Fruit fly (Drosophila melanogaster) whole organism, embryonic: ENCODE measurements around the gene Ms.

ENCODE experiments used
- BEAF-32 ChIP-seq: fragments of 200-800 bp; sonication (Bioruptor generic); optimal IDR thresholded peaks from 3 replicates; lab custom pipeline; 2017; ENCODE audit warnings: missing biosample characterization, missing genetic modification characterization, mild to moderate bottlenecking, moderate library complexity, missing genetic modification reagents
- CG11247 ChIP-seq: fragments of 200-800 bp; sonication (Bioruptor generic); IDR thresholded peaks from 2 replicates; pipeline ENCODE4 v1.3.6; 2022; ENCODE audit warnings: missing biosample characterization, missing genetic modification characterization
- CG11723 ChIP-seq: fragments of 200-800 bp; sonication (Bioruptor generic); optimal IDR thresholded peaks from 2 replicates; lab custom pipeline; 2017; ENCODE audit warnings: missing biosample characterization, mild to moderate bottlenecking, missing genetic modification characterization
- CG14050 ChIP-seq: fragments of 200-800 bp; sonication (Bioruptor generic); IDR thresholded peaks from 3 replicates; pipeline ENCODE4 v1.3.6; 2022; ENCODE audit warnings: missing biosample characterization, missing genetic modification characterization
- CG15073 ChIP-seq: fragments of 200-800 bp; sonication (Bioruptor generic); optimal IDR thresholded peaks from 2 replicates; lab custom pipeline; 2016; ENCODE audit warnings: missing biosample characterization, missing genetic modification characterization
- CG15269 ChIP-seq: fragments of 200-800 bp; sonication (Bioruptor generic); optimal IDR thresholded peaks from 2 replicates; lab custom pipeline; 2018; ENCODE audit warnings: missing biosample characterization, mild to moderate bottlenecking, missing genetic modification characterization, moderate library complexity
- CG18764 ChIP-seq: fragments of 200-800 bp; sonication (Bioruptor generic); optimal IDR thresholded peaks from 3 replicates; lab custom pipeline; 2016; ENCODE audit warnings: missing biosample characterization, missing genetic modification characterization
- CG2129 ChIP-seq: fragments of 200-800 bp; sonication (Bioruptor generic); IDR thresholded peaks from 2 replicates; pipeline ENCODE4 v1.3.6; 2022; ENCODE audit warnings: missing biosample characterization, missing genetic modification characterization; ENCODE audit not compliant: partially characterized antibody
- CG31441 ChIP-seq: fragments of 200-800 bp; sonication (Bioruptor generic); IDR thresholded peaks from 2 replicates; pipeline ENCODE4 v1.3.6; 2022; ENCODE audit warnings: missing biosample characterization, missing genetic modification characterization
- CG3281 ChIP-seq: fragments of 200-800 bp; sonication (Bioruptor generic); optimal IDR thresholded peaks from 3 replicates; lab custom pipeline; 2017; ENCODE audit warnings: missing biosample characterization, mild to moderate bottlenecking, missing genetic modification characterization
- CG3995 ChIP-seq: fragments of 200-800 bp; sonication (Bioruptor generic); optimal IDR thresholded peaks from 3 replicates; lab custom pipeline; 2016; ENCODE audit warnings: missing biosample characterization, missing genetic modification characterization
- CG6254 ChIP-seq: fragments of 200-800 bp; sonication (Bioruptor generic); optimal IDR thresholded peaks from 3 replicates; lab custom pipeline; 2017; ENCODE audit warnings: mild to moderate bottlenecking, missing biosample characterization, missing genetic modification reagents, missing genetic modification characterization
- CG6765 ChIP-seq: fragments of 200-800 bp; sonication (Bioruptor generic); optimal IDR thresholded peaks from 3 replicates; lab custom pipeline; 2017; ENCODE audit warnings: missing biosample characterization, mild to moderate bottlenecking, missing genetic modification characterization
- CG7357 ChIP-seq: fragments of 200-800 bp; sonication (Bioruptor generic); IDR thresholded peaks from 3 replicates; pipeline ENCODE4 v1.3.6; 2022; ENCODE audit warnings: missing biosample characterization, missing genetic modification characterization
- CG8359 ChIP-seq: fragments of 200-800 bp; sonication (Bioruptor generic); optimal IDR thresholded peaks from 2 replicates; lab custom pipeline; 2017; ENCODE audit warnings: missing biosample characterization, mild to moderate bottlenecking, missing genetic modification characterization, borderline replicate concordance
- CG8944 ChIP-seq: fragments of 200-800 bp; sonication (Bioruptor generic); optimal IDR thresholded peaks from 3 replicates; lab custom pipeline; 2016; ENCODE audit warnings: missing biosample characterization, missing genetic modification characterization
- CHES-1-like ChIP-seq: fragments of 200-800 bp; sonication (Bioruptor generic); optimal IDR thresholded peaks from 2 replicates; lab custom pipeline; 2016; ENCODE audit warnings: missing biosample characterization, missing genetic modification characterization
- Dfd ChIP-seq, 2 experiments: fragments of >200 bp; optimal IDR thresholded peaks; 2 replicates each; lab custom pipeline; 2017; ENCODE audit warnings: missing biosample characterization in 2 of 2, missing genetic modification characterization in 2 of 2
- Doc2 ChIP-seq: fragments of 200-800 bp; sonication (Bioruptor generic); IDR thresholded peaks from 2 replicates; pipeline ENCODE4 v1.3.6; 2022; ENCODE audit warnings: missing biosample characterization, missing genetic modification characterization
- E2f2 ChIP-seq: fragments of 200-800 bp; sonication (Bioruptor generic); IDR thresholded peaks from 2 replicates; pipeline ENCODE4 v1.3.6; 2022; ENCODE audit warnings: missing biosample characterization, missing genetic modification characterization
- ERR ChIP-seq: fragments of 200-800 bp; sonication (Bioruptor generic); optimal IDR thresholded peaks from 2 replicates; lab custom pipeline; 2016; ENCODE audit warnings: missing biosample characterization, missing genetic modification characterization
- Hand ChIP-seq: fragments of 200-800 bp; sonication (Bioruptor generic); optimal IDR thresholded peaks from 2 replicates; lab custom pipeline; 2017; ENCODE audit warnings: mild to moderate bottlenecking, missing biosample characterization, missing genetic modification reagents, missing genetic modification characterization
- Lhr ChIP-seq: fragments of 200-800 bp; sonication (Bioruptor generic); optimal IDR thresholded peaks from 3 replicates; lab custom pipeline; 2017; ENCODE audit warnings: mild to moderate bottlenecking, missing biosample characterization, missing genetic modification reagents, missing genetic modification characterization
- MESR4 ChIP-seq: fragments of 200-800 bp; sonication (Bioruptor generic); optimal IDR thresholded peaks from 2 replicates; lab custom pipeline; 2018; ENCODE audit warnings: missing biosample characterization, mild to moderate bottlenecking, missing genetic modification characterization, moderate library complexity
- NfI ChIP-seq: fragments of 200-800 bp; sonication (Bioruptor generic); optimal IDR thresholded peaks from 3 replicates; lab custom pipeline; 2018; ENCODE audit warnings: missing biosample characterization, mild to moderate bottlenecking, missing genetic modification characterization, moderate library complexity
- Rfx ChIP-seq: fragments of 200-800 bp; sonication (Bioruptor generic); IDR thresholded peaks from 2 replicates; pipeline ENCODE4 v1.3.6; 2022; ENCODE audit warnings: missing biosample characterization, missing genetic modification characterization
- abd-A ChIP-seq: fragments of 200-800 bp; sonication (Bioruptor generic); optimal IDR thresholded peaks from 3 replicates; lab custom pipeline; 2019; ENCODE audit warnings: missing biosample characterization, mild to moderate bottlenecking, missing genetic modification characterization, moderate library complexity
- amos ChIP-seq: fragments of 200-800 bp; sonication (Bioruptor generic); IDR thresholded peaks from 2 replicates; pipeline ENCODE4 v1.3.6; 2022; ENCODE audit warnings: missing biosample characterization, missing genetic modification characterization; ENCODE audit not compliant: partially characterized antibody
- ase ChIP-seq: fragments of 200-800 bp; sonication (Bioruptor generic); IDR thresholded peaks from 3 replicates; pipeline ENCODE4 v1.3.6; 2022; ENCODE audit warnings: missing biosample characterization, missing genetic modification characterization
- bsh ChIP-seq, 2 experiments: fragments of 200-800 bp; sonication (Bioruptor generic); optimal IDR thresholded peaks; 2 replicates each; lab custom pipeline; 2017 to 2018; ENCODE audit warnings: mild to moderate bottlenecking in 2 of 2, missing biosample characterization in 2 of 2, missing genetic modification characterization in 2 of 2, moderate library complexity in 1 of 2
- cato ChIP-seq: fragments of 200-800 bp; sonication (Bioruptor generic); optimal IDR thresholded peaks from 2 replicates; lab custom pipeline; 2016; ENCODE audit warnings: missing biosample characterization, missing genetic modification characterization, borderline replicate concordance
- cg ChIP-seq: fragments of 200-800 bp; sonication (Bioruptor generic); optimal IDR thresholded peaks from 3 replicates; lab custom pipeline; 2019; ENCODE audit warnings: missing biosample characterization, mild to moderate bottlenecking, missing genetic modification characterization, moderate library complexity
- chm ChIP-seq: fragments of 200-800 bp; sonication (Bioruptor generic); IDR thresholded peaks from 2 replicates; pipeline ENCODE4 v1.3.6; 2022; ENCODE audit warnings: missing biosample characterization, missing genetic modification characterization
- dm ChIP-seq: fragments of 200-800 bp; sonication (Bioruptor generic); optimal IDR thresholded peaks from 3 replicates; lab custom pipeline; 2016; ENCODE audit warnings: missing biosample characterization, missing genetic modification characterization
- dmrt99B ChIP-seq: fragments of 200-800 bp; sonication (Bioruptor generic); optimal IDR thresholded peaks from 2 replicates; lab custom pipeline; 2018; ENCODE audit warnings: missing biosample characterization, mild to moderate bottlenecking, missing genetic modification characterization, moderate library complexity
- eyg ChIP-seq: fragments of 200-800 bp; sonication (Bioruptor generic); optimal IDR thresholded peaks from 3 replicates; lab custom pipeline; 2016; ENCODE audit warnings: missing biosample characterization, missing genetic modification characterization
- fd64A ChIP-seq: fragments of 200-800 bp; sonication (Bioruptor generic); optimal IDR thresholded peaks from 3 replicates; lab custom pipeline; 2018; ENCODE audit warnings: missing biosample characterization, mild to moderate bottlenecking, missing genetic modification characterization
- fu2 ChIP-seq: fragments of 200-800 bp; sonication (Bioruptor generic); optimal IDR thresholded peaks from 2 replicates; lab custom pipeline; 2016; ENCODE audit warnings: missing biosample characterization, missing genetic modification characterization
- grau ChIP-seq: fragments of 200-800 bp; optimal IDR thresholded peaks from 3 replicates; lab custom pipeline; 2019; ENCODE audit warnings: missing biosample characterization, mild to moderate bottlenecking, missing genetic modification characterization, moderate library complexity
- her ChIP-seq: fragments of 200-800 bp; sonication (Bioruptor generic); optimal IDR thresholded peaks from 2 replicates; lab custom pipeline; 2016; ENCODE audit warnings: missing biosample characterization, missing genetic modification characterization
- ind ChIP-seq: fragments of 200-800 bp; sonication (Bioruptor generic); optimal IDR thresholded peaks from 3 replicates; lab custom pipeline; 2016; ENCODE audit warnings: missing biosample characterization, missing genetic modification characterization
- insv ChIP-seq, 2 experiments: fragments of 200-800 bp; sonication (Bioruptor generic); optimal IDR thresholded peaks; 3 replicates each; lab custom pipeline; 2016 to 2018; ENCODE audit warnings: missing biosample characterization in 2 of 2, missing genetic modification characterization in 2 of 2
- jing ChIP-seq: fragments of 200-800 bp; sonication (Bioruptor generic); optimal IDR thresholded peaks from 2 replicates; lab custom pipeline; 2018; ENCODE audit warnings: missing biosample characterization, mild to moderate bottlenecking, missing genetic modification characterization
- lab ChIP-seq: fragments of 200-800 bp; sonication (Bioruptor generic); optimal IDR thresholded peaks from 3 replicates; lab custom pipeline; 2017; ENCODE audit warnings: missing biosample characterization, missing genetic modification characterization, mild to moderate bottlenecking, moderate library complexity, missing genetic modification reagents
- nmo ChIP-seq: fragments of 200-800 bp; sonication (Bioruptor generic); optimal IDR thresholded peaks from 2 replicates; lab custom pipeline; 2018; ENCODE audit warnings: missing biosample characterization, mild to moderate bottlenecking, missing genetic modification characterization, moderate library complexity
- salm ChIP-seq: fragments of 200-800 bp; sonication (Bioruptor generic); optimal IDR thresholded peaks from 2 replicates; lab custom pipeline; 2018; ENCODE audit warnings: missing biosample characterization, mild to moderate bottlenecking, missing genetic modification characterization
- seq ChIP-seq: fragments of 200-800 bp; sonication (Bioruptor generic); IDR thresholded peaks from 2 replicates; pipeline ENCODE4 v1.3.6; 2022; ENCODE audit warnings: missing biosample characterization, missing genetic modification characterization
- slou ChIP-seq: fragments of 200-800 bp; sonication (Bioruptor generic); optimal IDR thresholded peaks from 3 replicates; lab custom pipeline; 2016; ENCODE audit warnings: missing biosample characterization, missing genetic modification characterization
- vvl ChIP-seq: fragments of 200-800 bp; sonication (Bioruptor generic); IDR thresholded peaks from 2 replicates; pipeline ENCODE4 v1.3.6; 2022; ENCODE audit warnings: missing biosample characterization, missing genetic modification characterization
- zfh2 ChIP-seq: fragments of 200-800 bp; sonication (Bioruptor generic); optimal IDR thresholded peaks from 2 replicates; lab custom pipeline; 2016; ENCODE audit warnings: missing biosample characterization, missing genetic modification characterization

Ms gene

dm6 chr3R:24333182-24333808 is 8.1 kb upstream of the Ms start, which contains the start of the genes Rrp5 and Dis3 (continued):
- TF ChIP-seq zfh2 (GFP tag; lab: Kevin White, UChicago) (peak; percentile 51), cato (GFP tag; lab: Kevin White, UChicago) (no peak), nmo (peak; percentile 66), CG6765 (GFP tag; lab: Kevin White, UChicago) (no peak), BEAF-32 (GFP tag; lab: Kevin White, UChicago) (peak; percentile 61), eyg (GFP tag; lab: Kevin White, UChicago) (no peak), CG8944 (GFP tag; lab: Kevin White, UChicago) (peak; percentile 22), fu2 (GFP tag; lab: Kevin White, UChicago) (peak; percentile 38), CG11247 (GFP tag; lab: Robert Waterston, UW) (peak; percentile 51), seq (no peak), her (peak; percentile 96), grau (tag; lab: Kevin White, UChicago) (no peak), ase (0 out of 3 replicates have a peak, but pooled peaks have one; percentile 49), CG3281 (GFP tag; lab: Kevin White, UChicago) (no peak), CG7357 (no peak), slou (GFP tag; lab: Kevin White, UChicago) (no peak), CG11723 (no peak), lab (GFP tag; lab: Kevin White, UChicago) (no peak), cg (GFP tag; lab: Kevin White, UChicago) (no peak), CG18764 (GFP tag; lab: Kevin White, UChicago) (no peak), fd64A (no peak), dm (GFP tag; lab: Kevin White, UChicago) (peak; percentile 100), vvl (GFP tag; lab: Robert Waterston, UW) (peak; percentile 78), CG15073 (GFP tag; lab: Kevin White, UChicago) (no peak), Hand (GFP tag; lab: Kevin White, UChicago) (no peak), CG6254 (GFP tag; lab: Kevin White, UChicago) (peak; percentile 98), ind (no peak), ERR (no peak), Dfd (GFP tag; optimal IDR thresholded peaks at IDR 0.05; lab: Kevin White, UChicago) (no peak), CG2129 (no peak), dmrt99B (tag; lab: Kevin White, UChicago) (no peak), amos (GFP tag; lab: Robert Waterston, UW) (peak; percentile 58), abd-A (tag; lab: Kevin White, UChicago) (no peak), jing (GFP tag; lab: Kevin White, UChicago) (no peak), CG31441 (GFP tag; lab: Robert Waterston, UW) (no peak), Lhr (GFP tag; lab: Kevin White, UChicago) (no peak), Doc2 (GFP tag; lab: Robert Waterston, UW) (no peak), salm (no peak), CG3995 (GFP tag; lab: Kevin White, UChicago) (peak; percentile 75), CHES-1-like (GFP tag; lab: Kevin White, UChicago) (peak; percentile 60), E2f2 (GFP tag; lab: Robert Waterston, UW) (peak; percentile 67), bsh (GFP tag; optimal IDR thresholded peaks at IDR 0.05; lab: Kevin White, UChicago) (no peak), MESR4 (GFP tag; lab: Kevin White, UChicago) (peak; percentile 86), CG15269 (no peak), chm (GFP tag; lab: Robert Waterston, UW) (peak; percentile 44), CG14050 (GFP tag; lab: Robert Waterston, UW) (no peak), Rfx (GFP tag; lab: Robert Waterston, UW) (peak; percentile 73), insv (GFP tag; optimal IDR thresholded peaks at IDR 0.05; lab: Kevin White, UChicago) (no peak), CG8359 (GFP tag; lab: Kevin White, UChicago) (no peak), NfI (GFP tag; lab: Kevin White, UChicago) (no peak)
